Worm (Caenorhabditis elegans) whole organism, L3 larva: ENCODE data around the gene efa-6.

Source experiments
- R02D3.7 ChIP-seq: fragments of 150-350 bp; optimal IDR thresholded peaks from 2 replicates; lab custom pipeline; 2014; ENCODE audit warnings: missing biosample characterization, missing genetic modification characterization
- ZK546.5 ChIP-seq: sonication (generic microtip); optimal IDR thresholded peaks from 2 replicates; lab custom pipeline; 2017; ENCODE audit warnings: missing biosample characterization, missing genetic modification characterization
- aly-2 ChIP-seq: fragments of 150-350 bp; optimal IDR thresholded peaks from 2 replicates; lab custom pipeline; 2014; ENCODE audit warnings: missing biosample characterization, missing genetic modification characterization
- ama-1 ChIP-seq: fragments of 150-350 bp; optimal IDR thresholded peaks from 2 replicates; lab custom pipeline; 2018
- ceh-16 ChIP-seq: sonication (generic microtip); optimal IDR thresholded peaks from 2 replicates; lab custom pipeline; 2017; ENCODE audit warnings: missing biosample characterization, missing genetic modification characterization
- ceh-28 ChIP-seq: fragments of 150-350 bp; optimal IDR thresholded peaks from 2 replicates; lab custom pipeline; 2014; ENCODE audit warnings: missing biosample characterization, missing genetic modification reagents, missing genetic modification characterization
- ceh-82 ChIP-seq: fragments of 150-350 bp; optimal IDR thresholded peaks from 2 replicates; lab custom pipeline; 2014; ENCODE audit warnings: missing biosample characterization, missing genetic modification characterization
- ceh-9 ChIP-seq: sonication (generic microtip); optimal IDR thresholded peaks from 2 replicates; lab custom pipeline; 2018; ENCODE audit warnings: missing biosample characterization, missing genetic modification characterization
- daf-12 ChIP-seq: fragments of 150-350 bp; optimal IDR thresholded peaks from 2 replicates; lab custom pipeline; 2014; ENCODE audit warnings: missing biosample characterization, missing genetic modification reagents, missing genetic modification characterization
- egl-27 ChIP-seq: sonication (generic microtip); optimal IDR thresholded peaks from 4 replicates; lab custom pipeline; 2017; ENCODE audit warnings: missing biosample characterization, missing genetic modification reagents, missing genetic modification characterization
- egl-5 ChIP-seq: fragments of 150-350 bp; optimal IDR thresholded peaks from 2 replicates; lab custom pipeline; 2017; ENCODE audit warnings: missing biosample characterization, missing genetic modification reagents, missing genetic modification characterization, inconsistent platforms
- elt-1 ChIP-seq: fragments of 150-350 bp; optimal IDR thresholded peaks from 2 replicates; lab custom pipeline; 2014; ENCODE audit warnings: missing biosample characterization, missing genetic modification characterization
- elt-2 ChIP-seq: sonication (generic microtip); optimal IDR thresholded peaks from 2 replicates; lab custom pipeline; 2016; ENCODE audit warnings: missing genetic modification reagents, mild to moderate bottlenecking, missing genetic modification characterization, missing compliant biosample characterization
- elt-3 ChIP-seq, 3 experiments: fragments of 150-350 bp in 1 of 3; sonication (generic microtip) in 2 of 3; optimal IDR thresholded peaks; 2 replicates in 2 of 3; 4 replicates in 1 of 3; lab custom pipeline; 2014 to 2017; ENCODE audit warnings: missing biosample characterization in 3 of 3, missing genetic modification characterization in 3 of 3
- eor-1 ChIP-seq, 2 experiments: fragments of 150-350 bp; optimal IDR thresholded peaks; 2 replicates each; lab custom pipeline; 2014 to 2018; ENCODE audit warnings: missing biosample characterization in 2 of 2, missing genetic modification characterization in 2 of 2
- fkh-10 ChIP-seq: sonication (generic microtip); optimal IDR thresholded peaks from 2 replicates; lab custom pipeline; 2017; ENCODE audit warnings: missing biosample characterization, missing genetic modification reagents, missing genetic modification characterization
- fkh-2 ChIP-seq: fragments of 150-350 bp; optimal IDR thresholded peaks from 2 replicates; lab custom pipeline; 2014; ENCODE audit warnings: missing biosample characterization, missing genetic modification reagents, missing genetic modification characterization
- fos-1 ChIP-seq: fragments of 150-350 bp; optimal IDR thresholded peaks from 2 replicates; lab custom pipeline; 2014; ENCODE audit warnings: missing biosample characterization, missing genetic modification characterization
- hmg-11 ChIP-seq: sonication (generic microtip); optimal IDR thresholded peaks from 2 replicates; lab custom pipeline; 2016; ENCODE audit warnings: missing genetic modification characterization, missing compliant biosample characterization
- jun-1 ChIP-seq: fragments of 150-350 bp; optimal IDR thresholded peaks from 2 replicates; lab custom pipeline; 2014; ENCODE audit warnings: missing biosample characterization, missing genetic modification reagents, missing genetic modification characterization
- lin-15B ChIP-seq: fragments of 150-350 bp; optimal IDR thresholded peaks from 2 replicates; lab custom pipeline; 2014; ENCODE audit warnings: missing biosample characterization, missing genetic modification characterization
- lin-39 ChIP-seq: fragments of 150-350 bp; optimal IDR thresholded peaks from 2 replicates; lab custom pipeline; 2018; ENCODE audit warnings: missing biosample characterization, missing genetic modification reagents, missing genetic modification characterization
- lsy-12 ChIP-seq: sonication (generic microtip); optimal IDR thresholded peaks from 2 replicates; lab custom pipeline; 2016; ENCODE audit warnings: mild to moderate bottlenecking, missing genetic modification characterization, missing compliant biosample characterization
- mdl-1 ChIP-seq: fragments of 150-350 bp; optimal IDR thresholded peaks from 2 replicates; lab custom pipeline; 2014; ENCODE audit warnings: missing biosample characterization, missing genetic modification characterization
- mml-1 ChIP-seq: fragments of 150-350 bp; sonication (generic microtip); optimal IDR thresholded peaks from 3 replicates; lab custom pipeline; 2014; ENCODE audit warnings: missing biosample characterization, missing genetic modification characterization
- nfya-1 ChIP-seq: sonication (generic microtip); optimal IDR thresholded peaks from 2 replicates; lab custom pipeline; 2017; ENCODE audit warnings: missing genetic modification characterization, mild to moderate bottlenecking, missing compliant biosample characterization, antibody characterized with exemption, moderate library complexity; ENCODE audit not compliant: insufficient read depth
- nhr-11 ChIP-seq: fragments of 150-350 bp; optimal IDR thresholded peaks from 2 replicates; lab custom pipeline; 2014; ENCODE audit warnings: missing biosample characterization, missing genetic modification characterization
- nhr-12 ChIP-seq: fragments of 150-350 bp; optimal IDR thresholded peaks from 2 replicates; lab custom pipeline; 2014; ENCODE audit warnings: missing biosample characterization, missing genetic modification characterization
- nhr-23 ChIP-seq: fragments of 150-350 bp; optimal IDR thresholded peaks from 2 replicates; lab custom pipeline; 2014; ENCODE audit warnings: missing biosample characterization, missing genetic modification reagents, missing genetic modification characterization
- nhr-237 ChIP-seq: fragments of 150-350 bp; optimal IDR thresholded peaks from 2 replicates; lab custom pipeline; 2014; ENCODE audit warnings: missing biosample characterization, missing genetic modification characterization
- nhr-25 ChIP-seq: sonication (generic microtip); optimal IDR thresholded peaks from 2 replicates; lab custom pipeline; 2017; ENCODE audit warnings: missing biosample characterization, missing genetic modification characterization
- nhr-28 ChIP-seq: fragments of 150-350 bp; optimal IDR thresholded peaks from 2 replicates; lab custom pipeline; 2014; ENCODE audit warnings: missing biosample characterization, missing genetic modification characterization
- nhr-43 ChIP-seq: sonication (generic microtip); optimal IDR thresholded peaks from 2 replicates; lab custom pipeline; 2016; ENCODE audit warnings: mild to moderate bottlenecking, missing genetic modification characterization, missing compliant biosample characterization; ENCODE audit not compliant: poor library complexity, severe bottlenecking
- nhr-67 ChIP-seq: fragments of 150-350 bp; optimal IDR thresholded peaks from 2 replicates; lab custom pipeline; 2014; ENCODE audit warnings: missing biosample characterization, missing genetic modification characterization
- nhr-76 ChIP-seq: fragments of 150-350 bp; sonication (generic microtip); optimal IDR thresholded peaks from 5 replicates; lab custom pipeline; 2014; ENCODE audit warnings: missing biosample characterization, missing genetic modification characterization
- nhr-77 ChIP-seq: fragments of 150-350 bp; optimal IDR thresholded peaks from 2 replicates; lab custom pipeline; 2014; ENCODE audit warnings: missing biosample characterization, missing genetic modification characterization
- pha-4 ChIP-seq: fragments of 150-350 bp; optimal IDR thresholded peaks from 2 replicates; lab custom pipeline; 2014; ENCODE audit warnings: missing biosample characterization, missing genetic modification reagents, missing genetic modification characterization
- pqm-1 ChIP-seq: fragments of 150-350 bp; optimal IDR thresholded peaks from 2 replicates; lab custom pipeline; 2017; ENCODE audit warnings: missing biosample characterization, missing genetic modification characterization, inconsistent platforms
- sea-2 ChIP-seq: fragments of 150-350 bp; sonication (generic microtip); optimal IDR thresholded peaks from 4 replicates; lab custom pipeline; 2014; ENCODE audit warnings: missing biosample characterization, missing genetic modification reagents, missing genetic modification characterization
- skn-1 ChIP-seq: fragments of 150-350 bp; optimal IDR thresholded peaks from 2 replicates; lab custom pipeline; 2014; ENCODE audit warnings: missing biosample characterization, missing genetic modification characterization
- snpc-4 ChIP-seq: fragments of 150-350 bp; optimal IDR thresholded peaks from 2 replicates; lab custom pipeline; 2014; ENCODE audit warnings: missing biosample characterization, missing genetic modification characterization
- tbx-2 ChIP-seq: sonication (generic microtip); optimal IDR thresholded peaks from 2 replicates; lab custom pipeline; 2016; ENCODE audit warnings: mild to moderate bottlenecking, missing genetic modification characterization, missing compliant biosample characterization
- unc-39 ChIP-seq: sonication (generic microtip); optimal IDR thresholded peaks from 4 replicates; lab custom pipeline; 2017; ENCODE audit warnings: missing biosample characterization, missing genetic modification characterization
- unc-62 ChIP-seq: fragments of 150-350 bp; sonication (generic microtip); optimal IDR thresholded peaks from 4 replicates; lab custom pipeline; 2014; ENCODE audit warnings: missing biosample characterization, missing genetic modification reagents, missing genetic modification characterization
- zag-1 ChIP-seq: fragments of 150-350 bp; optimal IDR thresholded peaks from 2 replicates; lab custom pipeline; 2014; ENCODE audit warnings: missing biosample characterization, missing genetic modification characterization
- ztf-11 ChIP-seq: fragments of 150-350 bp; optimal IDR thresholded peaks from 2 replicates; lab custom pipeline; 2014; ENCODE audit warnings: missing biosample characterization, missing genetic modification characterization
- ztf-4 ChIP-seq: fragments of 150-350 bp; optimal IDR thresholded peaks from 2 replicates; lab custom pipeline; 2014; ENCODE audit warnings: missing biosample characterization, missing genetic modification characterization

Gene efa-6

ce11 chrIV:12560568-12560967, 54.0 kb downstream of the efa-6 start, which contains the start of gene snb-7:
Gene snb-7, plus strand, starts transcription at chrIV:12560868.
- TF ChIP-seq unc-39 (tag; lab: Kevin White, UChicago) (no peak), aly-2 (tag; lab: Kevin White, UChicago) (no peak)

ce11 chrIV:12558925-12559450, 55.5 kb downstream of the efa-6 start, which contains the start of the genes ZK795.2 and ZK795.3:
Gene ZK795.2, minus strand, starts transcription at chrIV:12558975.
Gene ZK795.3, plus strand, starts transcription at chrIV:12559365.
- TF ChIP-seq nhr-67 (tag; lab: Kevin White, UChicago), result no peak
- TF ChIP-seq nhr-76 (tag; lab: Kevin White, UChicago), result no peak
- no peak for TF ChIP-seq nhr-11 (tag; lab: Kevin White, UChicago)
- no peak for TF ChIP-seq nhr-25 (tag; lab: Kevin White, UChicago)
- TF ChIP-seq daf-12 (tag; lab: Kevin White, UChicago), result no peak
- no peak for TF ChIP-seq unc-62
- no peak for TF ChIP-seq ztf-11 (tag; lab: Kevin White, UChicago)
- no peak for TF ChIP-seq skn-1 (tag; lab: Kevin White, UChicago)
- TF ChIP-seq hmg-11 (tag; lab: Kevin White, UChicago), result peak; percentile 61
- TF ChIP-seq lin-15B (tag; lab: Kevin White, UChicago), result peak; percentile 39
- TF ChIP-seq nhr-77 (tag; lab: Kevin White, UChicago), result no peak
- no peak for TF ChIP-seq nhr-12
- TF ChIP-seq jun-1 (tag; lab: Kevin White, UChicago), result no peak
- no peak for TF ChIP-seq R02D3.7 (tag; lab: Kevin White, UChicago)
- TF ChIP-seq nfya-1 (tag; lab: Kevin White, UChicago), result peak; percentile 71
- no peak for TF ChIP-seq mml-1
- no peak for TF ChIP-seq fkh-2 (tag; lab: Kevin White, UChicago)
- TF ChIP-seq eor-1 (tag; optimal IDR thresholded peaks at IDR 0.05; lab: Kevin White, UChicago), result peak in 1 of 2 experiments; percentile 18
- TF ChIP-seq unc-39 (tag; lab: Kevin White, UChicago), result no peak
- TF ChIP-seq mdl-1 (tag; lab: Kevin White, UChicago), result no peak
- TF ChIP-seq ceh-16 (tag; lab: Kevin White, UChicago), result no peak
- no peak for TF ChIP-seq tbx-2
- TF ChIP-seq ama-1 (lab: Kevin White, UChicago), result no peak
- no peak for TF ChIP-seq fos-1
- peak; percentile 90 for TF ChIP-seq pha-4 (tag; lab: Kevin White, UChicago)
- TF ChIP-seq ZK546.5 (tag; lab: Kevin White, UChicago), result no peak
- peak; percentile 53 for TF ChIP-seq nhr-23 (tag; lab: Kevin White, UChicago)
- TF ChIP-seq lin-39, result no peak
- TF ChIP-seq egl-5, result no peak
- TF ChIP-seq nhr-28, result no peak
- TF ChIP-seq ztf-4 (tag; lab: Kevin White, UChicago), result no peak
- no peak for TF ChIP-seq pqm-1 (tag; lab: Kevin White, UChicago)
- TF ChIP-seq nhr-237 (tag; lab: Kevin White, UChicago), result no peak
- TF ChIP-seq nhr-43 (tag; lab: Kevin White, UChicago), result peak; percentile 18
- TF ChIP-seq lsy-12, result no peak
- TF ChIP-seq ceh-9 (tag; lab: Kevin White, UChicago), result no peak
- no peak for TF ChIP-seq fkh-10 (GFP tag; lab: Kevin White, UChicago)
- peak; percentile 6 for TF ChIP-seq elt-2
- TF ChIP-seq sea-2 (GFP tag; lab: Kevin White, UChicago), result no peak
- TF ChIP-seq ceh-82 (tag; lab: Kevin White, UChicago), result no peak
- no peak for TF ChIP-seq aly-2 (tag; lab: Kevin White, UChicago)
- TF ChIP-seq elt-3 (tag; optimal IDR thresholded peaks at IDR 0.05; lab: Kevin White, UChicago), result no peak
- no peak for TF ChIP-seq zag-1
- no peak for TF ChIP-seq elt-1 (tag; lab: Kevin White, UChicago)
- TF ChIP-seq egl-27 (tag; lab: Kevin White, UChicago), result no peak
- peak; percentile 47 for TF ChIP-seq snpc-4 (tag; lab: Kevin White, UChicago)
- TF ChIP-seq ceh-28, result peak; percentile 37
